Fruit fly (Drosophila melanogaster): ENCODE results near the gene CG46306.
A peak's percentile ranks its signal among the peaks of the same experiment; 100 is the strongest.

CG46306 gene

DNA sequence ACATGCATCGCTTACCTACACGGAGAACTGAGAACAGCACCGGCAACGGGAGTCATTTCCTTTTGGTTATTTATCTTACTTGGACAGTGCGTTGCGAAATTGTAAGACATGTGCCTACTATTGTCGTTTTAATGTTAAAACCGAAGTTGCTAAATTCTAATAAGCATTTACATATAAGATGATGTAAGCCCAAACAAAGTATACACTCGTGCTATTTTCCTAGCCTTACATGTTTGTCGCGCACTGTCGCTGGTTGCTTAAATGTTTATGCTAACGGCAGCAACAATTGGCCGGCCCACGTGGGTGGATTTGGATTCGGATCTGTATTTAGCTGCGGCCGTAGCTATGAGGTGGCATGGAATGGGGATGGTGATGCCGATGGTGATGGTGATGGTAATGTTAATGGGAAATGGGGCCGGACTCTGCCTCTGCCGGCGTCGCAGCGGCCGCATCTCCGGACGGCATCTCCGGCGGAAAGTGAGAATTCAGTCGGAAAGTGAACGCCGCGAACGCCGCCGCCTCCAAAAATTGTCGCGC, 24.0 kb downstream of the CG46306 start, which contains the start of gene CG4829 (continued):
- TF ChIP-seq Atf6 (GFP tag; IDR thresholded peaks at IDR 0.05) (peak; percentile 86), Sox100B (GFP tag; optimal IDR thresholded peaks at IDR 0.05) (peak; percentile 83), CG12236 (GFP tag; optimal IDR thresholded peaks at IDR 0.05) (peak; percentile 63), Hmx (GFP tag; optimal IDR thresholded peaks at IDR 0.05) (peak; percentile 1), cad (GFP tag; optimal IDR thresholded peaks at IDR 0.05) (no peak), Nf-YC (tag; optimal IDR thresholded peaks at IDR 0.05) (peak; percentile 80), Abd-B (GFP tag; optimal IDR thresholded peaks at IDR 0.05) (peak; percentile 69), CG17568 (GFP tag; optimal IDR thresholded peaks at IDR 0.05) (peak; percentile 75), CG16779 (GFP tag; IDR thresholded peaks at IDR 0.05) (0 out of 2 replicates have a peak, but pooled peaks have one; percentile 49), ERR (GFP tag; optimal IDR thresholded peaks at IDR 0.05) (peak; percentile 74), run (tag; optimal IDR thresholded peaks at IDR 0.05) (peak; percentile 77), ranshi (GFP tag; IDR thresholded peaks at IDR 0.05) (peak; percentile 90), gcm (GFP tag; optimal IDR thresholded peaks at IDR 0.05) (peak; percentile 82), nerfin-1 (tag; optimal IDR thresholded peaks at IDR 0.05) (peak; percentile 88), CG12769 (tag; optimal IDR thresholded peaks at IDR 0.05) (peak; percentile 95), CG11696 (GFP tag; IDR thresholded peaks at IDR 0.05) (peak; percentile 79), CG3407 (GFP tag; optimal IDR thresholded peaks at IDR 0.05) (peak; percentile 75), Myb (GFP tag; optimal IDR thresholded peaks at IDR 0.05) (peak; percentile 58), pho (GFP tag; optimal IDR thresholded peaks at IDR 0.05) (peak; percentile 74), Nf-YA (GFP tag; IDR thresholded peaks at IDR 0.05) (peak; percentile 72), Xrp1 (GFP tag; IDR thresholded peaks at IDR 0.05) (peak; percentile 87), jing (GFP tag; optimal IDR thresholded peaks at IDR 0.05) (peak; percentile 81), lola (GFP tag; optimal IDR thresholded peaks at IDR 0.05) (peak in 1 of 3 experiments; percentile 66), Rfx (GFP tag; IDR thresholded peaks at IDR 0.05) (peak; percentile 94), ase (GFP tag; IDR thresholded peaks at IDR 0.05) (peak; percentile 85), Six4 (GFP tag; optimal IDR thresholded peaks at IDR 0.05) (peak; percentile 82), pb (GFP tag; optimal IDR thresholded peaks at IDR 0.05) (peak; percentile 82), al (GFP tag; IDR thresholded peaks at IDR 0.05) (peak; percentile 76), Bgb (GFP tag; IDR thresholded peaks at IDR 0.05; ENCODE audit: partially characterized antibody) (no peak), CG8924 (tag; optimal IDR thresholded peaks at IDR 0.05) (peak; percentile 92), ash1 (GFP tag; optimal IDR thresholded peaks at IDR 0.05) (no peak), croc (GFP tag; conservative IDR thresholded peaks at IDR 0.05) (peak; percentile 67), tio (GFP tag; optimal IDR thresholded peaks at IDR 0.05) (peak; percentile 75), Side (GFP tag; optimal IDR thresholded peaks at IDR 0.05) (peak; percentile 85), gt (GFP tag; IDR thresholded peaks at IDR 0.05) (no peak; the same call in 1 of the 2 replicates), Nf-YB (GFP tag; optimal IDR thresholded peaks at IDR 0.05) (peak; percentile 62), CG10431 (GFP tag; optimal IDR thresholded peaks at IDR 0.05) (peak; percentile 43), CoRest (tag; optimal IDR thresholded peaks at IDR 0.05) (peak; percentile 90), hth (optimal IDR thresholded peaks at IDR 0.05) (no peak), CG8765 (GFP tag; IDR thresholded peaks at IDR 0.05) (0 out of 2 replicates have a peak, but pooled peaks have one; percentile 10), Deaf1 (tag; optimal IDR thresholded peaks at IDR 0.05) (peak; percentile 63), scrt (GFP tag; optimal IDR thresholded peaks at IDR 0.05) (peak; percentile 85), CG2120 (GFP tag; optimal IDR thresholded peaks at IDR 0.05) (peak; percentile 85), Chrac-16 (GFP tag; optimal IDR thresholded peaks at IDR 0.05) (peak; percentile 72), CG5180 (GFP tag; optimal IDR thresholded peaks at IDR 0.05) (peak; percentile 78)

All from whole organism, embryonic.